Worm (Caenorhabditis elegans): ENCODE data around the gene nhr-27.

DNA sequence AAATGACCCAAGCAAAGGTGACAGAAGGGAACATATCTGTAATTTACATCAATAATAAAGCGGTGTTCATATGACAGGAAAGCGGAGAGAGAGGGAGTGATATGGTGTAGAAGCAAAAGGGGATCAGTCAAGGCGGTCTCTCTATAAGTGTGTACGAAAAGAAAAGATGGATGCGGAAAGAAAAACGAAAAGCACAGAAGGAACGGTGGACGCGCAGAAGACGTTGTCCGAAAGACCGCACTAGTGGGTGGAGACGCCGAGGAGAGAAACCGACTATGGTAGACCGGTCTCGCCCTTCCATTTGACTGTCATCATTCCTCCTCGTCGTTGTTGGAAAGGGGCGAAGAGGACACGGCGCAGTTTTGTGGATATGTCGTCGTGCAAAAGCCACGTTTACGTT, 34.9 kb upstream of the nhr-27 start, which contains the start of gene C52G5.2:
- no peak for TF ChIP-seq aly-2 (tag; optimal IDR thresholded peaks at IDR 0.05)
- no peak for TF ChIP-seq ama-1 (optimal IDR thresholded peaks at IDR 0.05)
- TF ChIP-seq ztf-4 (tag; optimal IDR thresholded peaks at IDR 0.05) = no peak
- TF ChIP-seq lin-13 (GFP tag; optimal IDR thresholded peaks at IDR 0.05) = no peak
- no peak for TF ChIP-seq unc-62 (GFP tag; optimal IDR thresholded peaks at IDR 0.05)
- no peak for TF ChIP-seq mdl-1 (tag; optimal IDR thresholded peaks at IDR 0.05)
- TF ChIP-seq nhr-23 (tag; optimal IDR thresholded peaks at IDR 0.05) = no peak
- no peak for TF ChIP-seq snpc-4 (tag; optimal IDR thresholded peaks at IDR 0.05)
- no peak for TF ChIP-seq unc-39 (tag; optimal IDR thresholded peaks at IDR 0.05)
- no peak for TF ChIP-seq ceh-82 (tag; optimal IDR thresholded peaks at IDR 0.05)
- TF ChIP-seq R02D3.7 (tag; optimal IDR thresholded peaks at IDR 0.05) = no peak
- TF ChIP-seq nhr-10 (tag; optimal IDR thresholded peaks at IDR 0.05) = no peak
- TF ChIP-seq lsy-2 (tag; optimal IDR thresholded peaks at IDR 0.05) = no peak

Measured in whole organism, L2 larva.